Fruit fly (Drosophila melanogaster) whole organism, embryonic: ENCODE measurements around the gene dnc.
A peak's percentile ranks its signal among the peaks of the same experiment; 100 is the strongest.

Experiments
- Ada2b ChIP-seq: fragments of 200-800 bp; sonication (Bioruptor generic); IDR thresholded peaks from 2 replicates; pipeline ENCODE4 v1.3.6; 2022; ENCODE audit warnings: missing biosample characterization, missing genetic modification characterization
- BtbVII ChIP-seq: fragments of 200-800 bp; sonication (Bioruptor generic); optimal IDR thresholded peaks from 3 replicates; lab custom pipeline; 2017; ENCODE audit warnings: missing biosample characterization, mild to moderate bottlenecking, missing genetic modification characterization
- CG10267 ChIP-seq: fragments of 200-800 bp; sonication (Bioruptor generic); optimal IDR thresholded peaks from 2 replicates; lab custom pipeline; 2018; ENCODE audit warnings: missing biosample characterization, mild to moderate bottlenecking, missing genetic modification characterization, moderate library complexity
- CG10565 ChIP-seq: fragments of 200-800 bp; sonication (Bioruptor generic); optimal IDR thresholded peaks from 3 replicates; lab custom pipeline; 2016; ENCODE audit warnings: missing biosample characterization, mild to moderate bottlenecking, missing genetic modification characterization
- CG11723 ChIP-seq: fragments of 200-800 bp; sonication (Bioruptor generic); optimal IDR thresholded peaks from 2 replicates; lab custom pipeline; 2017; ENCODE audit warnings: missing biosample characterization, mild to moderate bottlenecking, missing genetic modification characterization
- CG12236 ChIP-seq: fragments of 200-800 bp; sonication (Bioruptor generic); optimal IDR thresholded peaks from 2 replicates; lab custom pipeline; 2016; ENCODE audit warnings: missing biosample characterization, missing genetic modification characterization
- CG12299 ChIP-seq: fragments of 200-800 bp; sonication (Bioruptor generic); optimal IDR thresholded peaks from 2 replicates; lab custom pipeline; 2018; ENCODE audit warnings: missing biosample characterization, mild to moderate bottlenecking, missing genetic modification characterization
- CG1233 ChIP-seq: fragments of 200-800 bp; sonication (Bioruptor generic); optimal IDR thresholded peaks from 4 replicates; lab custom pipeline; 2018; ENCODE audit warnings: missing biosample characterization, mild to moderate bottlenecking, missing genetic modification characterization
- CG12391 ChIP-seq: fragments of 200-800 bp; sonication (Bioruptor generic); optimal IDR thresholded peaks from 3 replicates; lab custom pipeline; 2018; ENCODE audit warnings: missing biosample characterization, mild to moderate bottlenecking, missing genetic modification characterization, moderate library complexity
- CG14050 ChIP-seq: fragments of 200-800 bp; sonication (Bioruptor generic); IDR thresholded peaks from 3 replicates; pipeline ENCODE4 v1.3.6; 2022; ENCODE audit warnings: missing biosample characterization, missing genetic modification characterization
- CG14965 ChIP-seq: fragments of 200-800 bp; sonication (Bioruptor generic); optimal IDR thresholded peaks from 2 replicates; lab custom pipeline; 2016; ENCODE audit warnings: missing biosample characterization, missing genetic modification characterization, borderline replicate concordance
- CG16779 ChIP-seq: fragments of 200-800 bp; sonication (Bioruptor generic); IDR thresholded peaks from 2 replicates; pipeline ENCODE4 v1.3.6; 2022; ENCODE audit warnings: missing biosample characterization, missing genetic modification characterization
- CG17612 ChIP-seq: fragments of 200-800 bp; sonication (Bioruptor generic); IDR thresholded peaks from 2 replicates; pipeline ENCODE4 v1.3.6; 2022; ENCODE audit warnings: missing biosample characterization, missing genetic modification characterization
- CG32767 ChIP-seq: fragments of 200-800 bp; sonication (Bioruptor generic); IDR thresholded peaks from 2 replicates; pipeline ENCODE4 v1.3.6; 2022; ENCODE audit warnings: missing biosample characterization, missing genetic modification characterization
- CG34422 ChIP-seq: fragments of 200-800 bp; sonication (Bioruptor generic); IDR thresholded peaks from 3 replicates; pipeline ENCODE4 v1.3.6; 2022; ENCODE audit warnings: missing biosample characterization, missing genetic modification characterization
- CG4282 ChIP-seq: fragments of 200-800 bp; sonication (Bioruptor generic); optimal IDR thresholded peaks from 2 replicates; lab custom pipeline; 2016; ENCODE audit warnings: missing biosample characterization, missing genetic modification characterization
- CG7786 ChIP-seq: fragments of 200-800 bp; sonication (Bioruptor generic); optimal IDR thresholded peaks from 2 replicates; lab custom pipeline; 2016; ENCODE audit warnings: missing biosample characterization, missing genetic modification characterization
- CG8089 ChIP-seq: fragments of 200-800 bp; sonication (Bioruptor generic); optimal IDR thresholded peaks from 3 replicates; lab custom pipeline; 2016; ENCODE audit warnings: missing biosample characterization, missing genetic modification characterization
- CG8281 ChIP-seq: fragments of 200-800 bp; sonication (Bioruptor generic); optimal IDR thresholded peaks from 2 replicates; lab custom pipeline; 2018; ENCODE audit warnings: missing biosample characterization, mild to moderate bottlenecking, missing genetic modification characterization, moderate library complexity
- CG8924 ChIP-seq: fragments of 200-800 bp; optimal IDR thresholded peaks from 3 replicates; lab custom pipeline; 2019; ENCODE audit warnings: missing biosample characterization, mild to moderate bottlenecking, missing genetic modification characterization, moderate library complexity
- CG8944 ChIP-seq: fragments of 200-800 bp; sonication (Bioruptor generic); optimal IDR thresholded peaks from 3 replicates; lab custom pipeline; 2016; ENCODE audit warnings: missing biosample characterization, missing genetic modification characterization
- CG9797 ChIP-seq: fragments of 200-800 bp; sonication (Bioruptor generic); optimal IDR thresholded peaks from 3 replicates; lab custom pipeline; 2018; ENCODE audit warnings: missing biosample characterization, mild to moderate bottlenecking, missing genetic modification characterization
- D19A ChIP-seq: fragments of 200-800 bp; optimal IDR thresholded peaks from 3 replicates; lab custom pipeline; 2019; ENCODE audit warnings: missing biosample characterization, mild to moderate bottlenecking, missing genetic modification characterization, moderate library complexity
- Dek ChIP-seq: fragments of 200-800 bp; sonication (Bioruptor generic); optimal IDR thresholded peaks from 3 replicates; lab custom pipeline; 2019; ENCODE audit warnings: missing biosample characterization, mild to moderate bottlenecking, missing genetic modification characterization, moderate library complexity
- Dp ChIP-seq: fragments of 200-800 bp; sonication (Bioruptor generic); optimal IDR thresholded peaks from 2 replicates; lab custom pipeline; 2018; ENCODE audit warnings: missing biosample characterization, mild to moderate bottlenecking, missing genetic modification characterization, moderate library complexity
- Dref ChIP-seq: fragments of 200-800 bp; sonication (Bioruptor generic); IDR thresholded peaks from 2 replicates; pipeline ENCODE4 v1.3.6; 2022; ENCODE audit warnings: missing biosample characterization, missing genetic modification characterization
- Eip74EF ChIP-seq, 2 experiments: fragments of 200-800 bp in 1 of 2; fragments of >200 bp in 1 of 2; sonication (Bioruptor generic) in 1 of 2; optimal IDR thresholded peaks; 2 replicates each; lab custom pipeline; 2017 to 2019; ENCODE audit warnings: missing biosample characterization in 2 of 2, missing genetic modification characterization in 2 of 2, mild to moderate bottlenecking in 1 of 2, moderate library complexity in 1 of 2
- Gug ChIP-seq: fragments of 200-800 bp; sonication (Bioruptor generic); IDR thresholded peaks from 4 replicates; pipeline ENCODE4 v1.3.6; 2022; ENCODE audit warnings: missing biosample characterization, missing genetic modification characterization
- H15 ChIP-seq: fragments of 200-800 bp; sonication (Bioruptor generic); IDR thresholded peaks from 3 replicates; pipeline ENCODE4 v1.3.6; 2022; ENCODE audit warnings: missing biosample characterization, missing genetic modification characterization
- HHEX ChIP-seq: fragments of 200-800 bp; sonication (Bioruptor generic); optimal IDR thresholded peaks from 3 replicates; lab custom pipeline; 2017; ENCODE audit warnings: missing biosample characterization, mild to moderate bottlenecking, missing genetic modification characterization, missing genetic modification reagents
- MBD-R2 ChIP-seq: fragments of 200-800 bp; sonication (Bioruptor generic); IDR thresholded peaks from 2 replicates; pipeline ENCODE4 v1.3.6; 2022; ENCODE audit warnings: missing biosample characterization, missing genetic modification characterization
- NC2β ChIP-seq: fragments of 200-800 bp; sonication (Bioruptor generic); optimal IDR thresholded peaks from 2 replicates; lab custom pipeline; 2016; ENCODE audit warnings: missing biosample characterization, missing genetic modification characterization
- Rfx ChIP-seq: fragments of 200-800 bp; sonication (Bioruptor generic); IDR thresholded peaks from 2 replicates; pipeline ENCODE4 v1.3.6; 2022; ENCODE audit warnings: missing biosample characterization, missing genetic modification characterization
- Trl ChIP-seq, 3 experiments: fragments of >200 bp in 2 of 3; fragments of 200-800 bp in 1 of 3; sonication (Bioruptor generic) in 1 of 3; optimal IDR thresholded peaks; 2 replicates in 1 of 3; 3 replicates in 2 of 3; lab custom pipeline; 2016 to 2017; ENCODE audit warnings: missing biosample characterization in 1 of 3, missing genetic modification characterization in 1 of 3
- br ChIP-seq: fragments of >200 bp; optimal IDR thresholded peaks from 2 replicates; lab custom pipeline; 2017
- cas ChIP-seq: fragments of 200-800 bp; sonication (Bioruptor generic); IDR thresholded peaks from 2 replicates; pipeline ENCODE4 v1.3.6; 2022; ENCODE audit warnings: missing biosample characterization, missing genetic modification characterization
- chm ChIP-seq: fragments of 200-800 bp; sonication (Bioruptor generic); IDR thresholded peaks from 2 replicates; pipeline ENCODE4 v1.3.6; 2022; ENCODE audit warnings: missing biosample characterization, missing genetic modification characterization
- disco-r ChIP-seq: fragments of 200-800 bp; sonication (Bioruptor generic); optimal IDR thresholded peaks from 2 replicates; lab custom pipeline; 2016; ENCODE audit warnings: missing biosample characterization, missing genetic modification characterization
- emc ChIP-seq: fragments of 200-800 bp; sonication (Bioruptor generic); optimal IDR thresholded peaks from 2 replicates; lab custom pipeline; 2016; ENCODE audit warnings: missing biosample characterization, missing genetic modification characterization
- grau ChIP-seq: fragments of 200-800 bp; optimal IDR thresholded peaks from 3 replicates; lab custom pipeline; 2019; ENCODE audit warnings: missing biosample characterization, mild to moderate bottlenecking, missing genetic modification characterization, moderate library complexity
- h ChIP-seq: fragments of >200 bp; optimal IDR thresholded peaks from 2 replicates; lab custom pipeline; 2017
- insv ChIP-seq, 2 experiments: fragments of 200-800 bp; sonication (Bioruptor generic); optimal IDR thresholded peaks; 3 replicates each; lab custom pipeline; 2016 to 2018; ENCODE audit warnings: missing biosample characterization in 2 of 2, missing genetic modification characterization in 2 of 2
- ken ChIP-seq: fragments of 200-800 bp; sonication (Bioruptor generic); IDR thresholded peaks from 3 replicates; pipeline ENCODE4 v1.3.6; 2022; ENCODE audit warnings: missing biosample characterization, missing genetic modification characterization
- p53 ChIP-seq: fragments of 200-800 bp; sonication (Bioruptor generic); optimal IDR thresholded peaks from 2 replicates; lab custom pipeline; 2016; ENCODE audit warnings: missing biosample characterization, missing genetic modification characterization
- run ChIP-seq: fragments of 200-800 bp; sonication (Bioruptor generic); optimal IDR thresholded peaks from 3 replicates; lab custom pipeline; 2018; ENCODE audit warnings: missing biosample characterization, mild to moderate bottlenecking, missing genetic modification characterization
- so ChIP-seq: fragments of 200-800 bp; sonication (Bioruptor generic); IDR thresholded peaks from 3 replicates; pipeline ENCODE4 v1.3.6; 2022; ENCODE audit warnings: missing biosample characterization, missing genetic modification characterization
- tll ChIP-seq, 2 experiments: fragments of 200-800 bp in 1 of 2; fragments of >200 bp in 1 of 2; sonication (Bioruptor generic) in 1 of 2; optimal IDR thresholded peaks; 2 replicates each; lab custom pipeline; 2017 to 2019; ENCODE audit warnings: missing biosample characterization in 2 of 2, missing genetic modification characterization in 2 of 2, mild to moderate bottlenecking in 1 of 2, moderate library complexity in 1 of 2
- unc-4 ChIP-seq: fragments of 200-800 bp; sonication (Bioruptor generic); IDR thresholded peaks from 2 replicates; pipeline ENCODE4 v1.3.6; 2022; ENCODE audit warnings: missing biosample characterization, missing genetic modification characterization; ENCODE audit not compliant: partially characterized antibody
- z ChIP-seq: fragments of 200-800 bp; sonication (Bioruptor generic); IDR thresholded peaks from 3 replicates; pipeline ENCODE4 v1.3.6; 2022; ENCODE audit warnings: missing biosample characterization, missing genetic modification characterization
- zen2 ChIP-seq: fragments of 200-800 bp; sonication (Bioruptor generic); IDR thresholded peaks from 3 replicates; pipeline ENCODE4 v1.3.6; 2022; ENCODE audit warnings: missing biosample characterization, missing genetic modification characterization; ENCODE audit not compliant: partially characterized antibody

dnc gene

DNA sequence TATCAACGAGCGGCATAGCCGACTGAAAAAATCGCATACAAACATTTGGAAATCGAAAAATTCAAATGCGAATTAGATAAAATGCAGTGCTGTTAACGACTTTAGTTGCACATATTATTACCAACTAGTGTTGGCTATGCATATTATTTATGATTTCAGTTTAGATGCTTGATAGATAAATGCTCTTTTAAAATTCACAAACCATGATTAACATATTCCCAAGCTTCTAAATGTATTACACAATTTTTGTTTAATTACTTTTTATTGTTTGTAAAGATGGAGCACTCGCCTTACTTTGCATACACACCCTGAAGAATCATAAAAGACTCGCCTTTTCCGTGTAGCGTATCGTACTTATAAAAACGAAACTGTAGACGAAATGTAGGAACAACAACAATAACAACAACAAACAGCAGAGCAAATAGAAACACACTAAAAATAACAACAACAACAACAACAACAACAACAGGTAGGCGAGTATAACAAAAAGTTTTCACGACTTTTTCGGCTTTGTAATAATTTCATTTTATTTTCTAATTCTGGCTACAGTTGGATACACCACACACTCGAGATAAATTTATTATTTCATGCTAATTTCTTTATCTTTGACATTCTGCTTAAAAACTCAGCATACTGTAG is 184.3 kb downstream of the dnc start (continued):
- no peak for TF ChIP-seq z (GFP tag; lab: Robert Waterston, UW)
- no peak for TF ChIP-seq Trl (optimal IDR thresholded peaks at IDR 0.05; lab: Kevin White, UChicago)
- TF ChIP-seq Trl (GFP tag; optimal IDR thresholded peaks at IDR 0.05; lab: Kevin White, UChicago), result peak; percentile 55
- no peak for TF ChIP-seq Dp (GFP tag; lab: Kevin White, UChicago)
- no peak for TF ChIP-seq run (tag; lab: Kevin White, UChicago)
- no peak for TF ChIP-seq br (lab: Kevin White, UChicago)
- peak; percentile 74 for TF ChIP-seq HHEX (GFP tag; lab: Kevin White, UChicago)
- peak; percentile 47 for TF ChIP-seq emc (GFP tag; lab: Kevin White, UChicago)
- peak; percentile 63 for TF ChIP-seq Dek (tag; lab: Kevin White, UChicago)
- TF ChIP-seq D19A (tag; lab: Kevin White, UChicago), result peak; percentile 54
- no peak for TF ChIP-seq p53 (GFP tag; lab: Kevin White, UChicago)
- TF ChIP-seq CG11723 (GFP tag; lab: Kevin White, UChicago), result peak; percentile 29
- TF ChIP-seq h (lab: Kevin White, UChicago), result no peak
- no peak for TF ChIP-seq so (GFP tag; lab: Robert Waterston, UW)
- no peak for TF ChIP-seq CG8089
- peak; percentile 62 for TF ChIP-seq CG1233
- TF ChIP-seq zen2 (GFP tag; lab: Robert Waterston, UW), result no peak
- peak in 1 of 2 experiments; percentile 69 for TF ChIP-seq Eip74EF (GFP tag; optimal IDR thresholded peaks at IDR 0.05; lab: Kevin White, UChicago)
- TF ChIP-seq CG12236, result peak; percentile 5
- peak; percentile 78 for TF ChIP-seq CG7786
- TF ChIP-seq chm, result no peak
- no peak for TF ChIP-seq unc-4 (GFP tag; lab: Robert Waterston, UW)
- TF ChIP-seq CG16779, result no peak
- peak; percentile 76 for TF ChIP-seq BtbVII
- TF ChIP-seq CG8924, result peak; percentile 79
- no peak for TF ChIP-seq cas (GFP tag; lab: Robert Waterston, UW)
- no peak for TF ChIP-seq CG4282 (GFP tag; lab: Kevin White, UChicago)
- TF ChIP-seq ken (GFP tag; lab: Robert Waterston, UW), result no peak
- TF ChIP-seq CG12299 (tag; lab: Kevin White, UChicago), result peak; percentile 33
- peak; percentile 54; the same call in 1 of the 2 replicates for TF ChIP-seq Ada2b (GFP tag; lab: Robert Waterston, UW)
- no peak for TF ChIP-seq CG17612 (GFP tag; lab: Robert Waterston, UW)
- peak; percentile 10 for TF ChIP-seq CG14965 (GFP tag; lab: Kevin White, UChicago)
- TF ChIP-seq disco-r (GFP tag; lab: Kevin White, UChicago), result peak; percentile 60
- no peak for TF ChIP-seq CG10565 (GFP tag; lab: Kevin White, UChicago)
- peak; percentile 60; the same call in 1 of the 4 replicates for TF ChIP-seq Gug
- TF ChIP-seq CG32767 (GFP tag; lab: Robert Waterston, UW), result no peak; the same call in 1 of the 2 replicates
- TF ChIP-seq tll (GFP tag; optimal IDR thresholded peaks at IDR 0.05; lab: Kevin White, UChicago), result no peak
- TF ChIP-seq CG9797 (GFP tag; lab: Kevin White, UChicago), result no peak
- TF ChIP-seq CG8281 (tag; lab: Kevin White, UChicago), result peak; percentile 30
- TF ChIP-seq Dref (GFP tag; lab: Robert Waterston, UW), result no peak
- TF ChIP-seq CG8944 (GFP tag; lab: Kevin White, UChicago), result peak; percentile 60
- TF ChIP-seq insv (GFP tag; optimal IDR thresholded peaks at IDR 0.05; lab: Kevin White, UChicago), result no peak
- no peak; the same call in 2 of the 3 replicates for TF ChIP-seq CG14050
- TF ChIP-seq CG12391, result peak; percentile 69
- peak; percentile 47 for TF ChIP-seq CG10267 (tag; lab: Kevin White, UChicago)
- no peak for TF ChIP-seq MBD-R2 (GFP tag; lab: Robert Waterston, UW)
- TF ChIP-seq CG34422 (GFP tag; lab: Robert Waterston, UW), result 0 out of 3 replicates have a peak, but pooled peaks have one; percentile 17
- peak; percentile 50 for TF ChIP-seq NC2β (GFP tag; lab: Kevin White, UChicago)
- no peak for TF ChIP-seq H15 (GFP tag; lab: Robert Waterston, UW)
- TF ChIP-seq grau (tag; lab: Kevin White, UChicago), result peak; percentile 84
- TF ChIP-seq Rfx (GFP tag; lab: Robert Waterston, UW), result peak; percentile 80
